Worm (Caenorhabditis elegans) whole organism, L3 larva: Measurements from ENCODE around the gene allo-1.

Source experiments
- R02D3.7 ChIP-seq: fragments of 150-350 bp; optimal IDR thresholded peaks from 2 replicates; lab custom pipeline; 2014; ENCODE audit warnings: missing biosample characterization, missing genetic modification characterization
- ceh-16 ChIP-seq: sonication (generic microtip); optimal IDR thresholded peaks from 2 replicates; lab custom pipeline; 2017; ENCODE audit warnings: missing biosample characterization, missing genetic modification characterization
- ceh-82 ChIP-seq: fragments of 150-350 bp; optimal IDR thresholded peaks from 2 replicates; lab custom pipeline; 2014; ENCODE audit warnings: missing biosample characterization, missing genetic modification characterization
- egl-27 ChIP-seq: sonication (generic microtip); optimal IDR thresholded peaks from 4 replicates; lab custom pipeline; 2017; ENCODE audit warnings: missing biosample characterization, missing genetic modification reagents, missing genetic modification characterization
- elt-3 ChIP-seq, 3 experiments: fragments of 150-350 bp in 1 of 3; sonication (generic microtip) in 2 of 3; optimal IDR thresholded peaks; 2 replicates in 2 of 3; 4 replicates in 1 of 3; lab custom pipeline; 2014 to 2017; ENCODE audit warnings: missing biosample characterization in 3 of 3, missing genetic modification characterization in 3 of 3
- fkh-10 ChIP-seq: sonication (generic microtip); optimal IDR thresholded peaks from 2 replicates; lab custom pipeline; 2017; ENCODE audit warnings: missing biosample characterization, missing genetic modification reagents, missing genetic modification characterization
- nhr-25 ChIP-seq: sonication (generic microtip); optimal IDR thresholded peaks from 2 replicates; lab custom pipeline; 2017; ENCODE audit warnings: missing biosample characterization, missing genetic modification characterization
- nhr-28 ChIP-seq: fragments of 150-350 bp; optimal IDR thresholded peaks from 2 replicates; lab custom pipeline; 2014; ENCODE audit warnings: missing biosample characterization, missing genetic modification characterization
- nhr-67 ChIP-seq: fragments of 150-350 bp; optimal IDR thresholded peaks from 2 replicates; lab custom pipeline; 2014; ENCODE audit warnings: missing biosample characterization, missing genetic modification characterization
- nhr-76 ChIP-seq: fragments of 150-350 bp; sonication (generic microtip); optimal IDR thresholded peaks from 5 replicates; lab custom pipeline; 2014; ENCODE audit warnings: missing biosample characterization, missing genetic modification characterization
- nhr-77 ChIP-seq: fragments of 150-350 bp; optimal IDR thresholded peaks from 2 replicates; lab custom pipeline; 2014; ENCODE audit warnings: missing biosample characterization, missing genetic modification characterization
- pha-4 ChIP-seq: fragments of 150-350 bp; optimal IDR thresholded peaks from 2 replicates; lab custom pipeline; 2014; ENCODE audit warnings: missing biosample characterization, missing genetic modification reagents, missing genetic modification characterization
- unc-39 ChIP-seq: sonication (generic microtip); optimal IDR thresholded peaks from 4 replicates; lab custom pipeline; 2017; ENCODE audit warnings: missing biosample characterization, missing genetic modification characterization

- TF ChIP-seq nhr-67: no peak
- no peak for TF ChIP-seq elt-3 (tag; optimal IDR thresholded peaks at IDR 0.05; lab: Kevin White, UChicago)
- TF ChIP-seq pha-4 (tag; lab: Kevin White, UChicago): no peak
- TF ChIP-seq fkh-10 (GFP tag; lab: Kevin White, UChicago): no peak
- TF ChIP-seq ceh-16 (tag; lab: Kevin White, UChicago): no peak
- TF ChIP-seq R02D3.7 (tag; lab: Kevin White, UChicago): no peak
- TF ChIP-seq nhr-28: no peak
- TF ChIP-seq ceh-82 (tag; lab: Kevin White, UChicago): no peak
- no peak for TF ChIP-seq unc-39 (tag; lab: Kevin White, UChicago)
- TF ChIP-seq nhr-76 (tag; lab: Kevin White, UChicago): no peak
- no peak for TF ChIP-seq nhr-77
- TF ChIP-seq egl-27: no peak
- TF ChIP-seq nhr-25 (tag; lab: Kevin White, UChicago): no peak
Observed at ce11 chrIV:10656770-10657323, 40.0 kb downstream of the allo-1 start, which contains the start of gene K08C7.1.
